Fruit fly (Drosophila melanogaster) whole organism, pupa: ENCODE results near the gene CG13901.

Experiments used
- CG13204 ChIP-seq: fragments of 200-800 bp; sonication (Bioruptor generic); optimal IDR thresholded peaks from 2 replicates; lab custom pipeline; 2018; ENCODE audit warnings: missing biosample characterization, mild to moderate bottlenecking, missing genetic modification characterization, moderate library complexity
- CG14655 ChIP-seq: fragments of 200-800 bp; sonication (Bioruptor generic); optimal IDR thresholded peaks from 3 replicates; lab custom pipeline; 2017; ENCODE audit warnings: mild to moderate bottlenecking, missing biosample characterization, missing genetic modification reagents, missing genetic modification characterization
- CG15710 ChIP-seq: fragments of 200-800 bp; sonication (Bioruptor generic); optimal IDR thresholded peaks from 2 replicates; lab custom pipeline; 2018; ENCODE audit warnings: missing biosample characterization, mild to moderate bottlenecking, missing genetic modification characterization, moderate library complexity
- CG32121 ChIP-seq: fragments of 200-800 bp; sonication (Bioruptor generic); IDR thresholded peaks from 2 replicates; pipeline ENCODE4 v1.3.6; 2022; ENCODE audit warnings: missing biosample characterization, missing genetic modification characterization
- CG4496 ChIP-seq: fragments of 200-800 bp; sonication (Bioruptor generic); IDR thresholded peaks from 3 replicates; pipeline ENCODE4 v1.3.6; 2022; ENCODE audit warnings: missing biosample characterization, missing genetic modification characterization
- CG8159 ChIP-seq: fragments of 200-800 bp; sonication (Bioruptor generic); optimal IDR thresholded peaks from 3 replicates; lab custom pipeline; 2018; ENCODE audit warnings: missing biosample characterization, mild to moderate bottlenecking, missing genetic modification characterization, moderate library complexity
- D1 ChIP-seq: fragments of 200-800 bp; sonication (Bioruptor generic); optimal IDR thresholded peaks from 2 replicates; lab custom pipeline; 2018; ENCODE audit warnings: missing biosample characterization, mild to moderate bottlenecking, missing genetic modification characterization, moderate library complexity
- EcR ChIP-seq: fragments of 200-800 bp; sonication (Bioruptor generic); optimal IDR thresholded peaks from 3 replicates; lab custom pipeline; 2019; ENCODE audit warnings: missing biosample characterization, missing genetic modification characterization, mild to moderate bottlenecking, moderate library complexity, missing genetic modification reagents
- Ets98B ChIP-seq: fragments of 200-800 bp; sonication (Bioruptor generic); IDR thresholded peaks from 2 replicates; pipeline ENCODE4 v1.3.6; 2022; ENCODE audit warnings: missing biosample characterization, missing genetic modification characterization
- Pif1A ChIP-seq: fragments of 200-800 bp; sonication (Bioruptor generic); optimal IDR thresholded peaks from 3 replicates; lab custom pipeline; 2016; ENCODE audit warnings: missing biosample characterization, missing genetic modification characterization
- Pif1B ChIP-seq: fragments of 200-800 bp; sonication (Bioruptor generic); optimal IDR thresholded peaks from 3 replicates; lab custom pipeline; 2016; ENCODE audit warnings: missing biosample characterization, missing genetic modification characterization
- fd96Ca ChIP-seq: fragments of 200-800 bp; sonication (Bioruptor generic); IDR thresholded peaks from 3 replicates; pipeline ENCODE4 v1.3.6; 2022; ENCODE audit warnings: missing biosample characterization, missing genetic modification characterization

DNA sequence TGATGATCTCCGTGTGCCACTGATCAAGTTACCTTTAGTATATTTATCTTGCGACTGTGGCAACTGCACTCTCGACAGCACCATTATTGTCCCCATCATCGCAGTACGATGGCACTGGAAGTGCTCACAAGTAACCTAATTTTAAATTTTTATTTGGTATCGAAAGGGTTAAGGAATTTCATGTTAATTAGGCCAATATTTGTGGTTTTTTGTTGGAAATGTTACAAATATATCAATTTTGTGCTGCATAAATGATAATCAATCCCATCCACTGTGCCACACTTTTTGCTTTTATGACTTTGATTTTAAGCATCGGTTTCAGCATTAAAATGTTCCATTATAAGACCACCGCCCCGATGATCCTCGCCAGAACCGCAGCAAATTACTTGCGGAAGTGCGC lies 15.0 kb downstream of the CG13901 start:
- peak; percentile 70 for TF ChIP-seq Pif1B (GFP tag; lab: Kevin White, UChicago)
- TF ChIP-seq CG15710 (tag; lab: Kevin White, UChicago) = peak; percentile 77
- TF ChIP-seq fd96Ca (GFP tag; lab: Robert Waterston, UW) = peak; percentile 61
- no peak for TF ChIP-seq Ets98B (GFP tag; lab: Robert Waterston, UW)
- peak; percentile 82 for TF ChIP-seq CG8159 (tag; lab: Kevin White, UChicago)
- TF ChIP-seq CG14655 (GFP tag; lab: Kevin White, UChicago) = peak; percentile 70
- TF ChIP-seq Pif1A (GFP tag; lab: Kevin White, UChicago) = peak; percentile 61
- TF ChIP-seq CG4496 = peak; percentile 70
- no peak for TF ChIP-seq CG13204 (GFP tag; lab: Kevin White, UChicago)
- TF ChIP-seq D1 = peak; percentile 53
- TF ChIP-seq EcR = no peak
- no peak for TF ChIP-seq CG32121 (GFP tag; lab: Robert Waterston, UW)
